Worm (Caenorhabditis elegans) whole organism, mixed stage, embryonic: ENCODE measurements around the gene oig-1.

Source experiments
- M03D4.4 ChIP-seq: sonication (generic microtip); optimal IDR thresholded peaks from 2 replicates; lab custom pipeline; 2017; ENCODE audit warnings: mild to moderate bottlenecking, missing genetic modification characterization, missing compliant biosample characterization
- bed-3 ChIP-seq: fragments of 200-800 bp; sonication (Bioruptor generic); optimal IDR thresholded peaks from 3 replicates; lab custom pipeline; 2018; ENCODE audit warnings: mild to moderate bottlenecking, missing genetic modification characterization, moderate library complexity, missing compliant biosample characterization
- blmp-1 ChIP-seq: fragments of 150-350 bp; optimal IDR thresholded peaks from 2 replicates; lab custom pipeline; 2014; ENCODE audit warnings: missing biosample characterization, missing genetic modification characterization
- ceh-39 ChIP-seq: fragments of 150-350 bp; optimal IDR thresholded peaks from 2 replicates; lab custom pipeline; 2014; ENCODE audit warnings: missing biosample characterization, missing genetic modification characterization
- ceh-43 ChIP-seq: fragments of 200-800 bp; sonication (Bioruptor generic); optimal IDR thresholded peaks from 2 replicates; lab custom pipeline; 2018; ENCODE audit warnings: mild to moderate bottlenecking, missing genetic modification characterization, moderate library complexity, missing compliant biosample characterization
- ceh-83 ChIP-seq: fragments of 200-800 bp; sonication (Bioruptor generic); optimal IDR thresholded peaks from 2 replicates; lab custom pipeline; 2018; ENCODE audit warnings: mild to moderate bottlenecking, missing genetic modification characterization, missing compliant biosample characterization
- ces-1 ChIP-seq: fragments of 150-350 bp; optimal IDR thresholded peaks from 2 replicates; lab custom pipeline; 2014; ENCODE audit warnings: missing biosample characterization, missing genetic modification reagents, missing genetic modification characterization
- cnd-1 ChIP-seq: fragments of 200-800 bp; sonication (Bioruptor generic); optimal IDR thresholded peaks from 2 replicates; lab custom pipeline; 2018; ENCODE audit warnings: mild to moderate bottlenecking, missing genetic modification characterization, missing compliant biosample characterization
- drap-1 ChIP-seq: fragments of 200-800 bp; sonication (Bioruptor generic); optimal IDR thresholded peaks from 3 replicates; lab custom pipeline; 2018; ENCODE audit warnings: mild to moderate bottlenecking, missing genetic modification characterization, missing compliant biosample characterization
- elt-1 ChIP-seq: sonication (generic microtip); optimal IDR thresholded peaks from 2 replicates; lab custom pipeline; 2017; ENCODE audit warnings: missing genetic modification characterization, mild to moderate bottlenecking, missing compliant biosample characterization, antibody characterized with exemption, moderate library complexity, borderline replicate concordance; ENCODE audit not compliant: insufficient read depth
- elt-3 ChIP-seq: fragments of 150-350 bp; optimal IDR thresholded peaks from 2 replicates; lab custom pipeline; 2014; ENCODE audit warnings: missing biosample characterization, missing genetic modification characterization
- flh-1 ChIP-seq: fragments of 200-800 bp; sonication (Bioruptor generic); optimal IDR thresholded peaks from 2 replicates; lab custom pipeline; 2018; ENCODE audit warnings: mild to moderate bottlenecking, missing genetic modification characterization, moderate library complexity, missing compliant biosample characterization
- hlh-1 ChIP-seq: fragments of 150-350 bp; optimal IDR thresholded peaks from 2 replicates; lab custom pipeline; 2014; ENCODE audit warnings: missing biosample characterization, missing genetic modification reagents, missing genetic modification characterization
- lin-13 ChIP-seq: fragments of 150-350 bp; optimal IDR thresholded peaks from 2 replicates; lab custom pipeline; 2014; ENCODE audit warnings: missing biosample characterization, missing genetic modification characterization
- lin-32 ChIP-seq: fragments of 200-800 bp; sonication (Bioruptor generic); optimal IDR thresholded peaks from 2 replicates; lab custom pipeline; 2018; ENCODE audit warnings: mild to moderate bottlenecking, missing genetic modification characterization, missing compliant biosample characterization
- mab-5 ChIP-seq: fragments of 150-350 bp; optimal IDR thresholded peaks from 2 replicates; lab custom pipeline; 2014; ENCODE audit warnings: missing biosample characterization, missing genetic modification characterization
- mls-2 ChIP-seq: sonication (generic microtip); optimal IDR thresholded peaks from 2 replicates; lab custom pipeline; 2016; ENCODE audit warnings: mild to moderate bottlenecking, missing genetic modification characterization, moderate library complexity, missing compliant biosample characterization
- nhr-12 ChIP-seq: fragments of 150-350 bp; optimal IDR thresholded peaks from 2 replicates; lab custom pipeline; 2014; ENCODE audit warnings: missing biosample characterization, missing genetic modification characterization
- nhr-2 ChIP-seq: fragments of 150-350 bp; optimal IDR thresholded peaks from 2 replicates; lab custom pipeline; 2014; ENCODE audit warnings: missing biosample characterization, missing genetic modification characterization
- nhr-237 ChIP-seq: fragments of 150-350 bp; optimal IDR thresholded peaks from 2 replicates; lab custom pipeline; 2014; ENCODE audit warnings: missing biosample characterization, missing genetic modification characterization
- nhr-28 ChIP-seq: fragments of 150-350 bp; optimal IDR thresholded peaks from 2 replicates; lab custom pipeline; 2014; ENCODE audit warnings: missing biosample characterization, missing genetic modification characterization
- nhr-76 ChIP-seq: sonication (generic microtip); optimal IDR thresholded peaks from 2 replicates; lab custom pipeline; 2017; ENCODE audit warnings: missing biosample characterization, missing genetic modification characterization
- pha-4 ChIP-seq: fragments of 150-350 bp; optimal IDR thresholded peaks from 2 replicates; lab custom pipeline; 2018; ENCODE audit warnings: missing biosample characterization, missing genetic modification reagents, missing genetic modification characterization
- sem-2 ChIP-seq: fragments of 200-800 bp; sonication (Bioruptor generic); optimal IDR thresholded peaks from 2 replicates; lab custom pipeline; 2018; ENCODE audit warnings: mild to moderate bottlenecking, missing genetic modification characterization, missing compliant biosample characterization
- sptf-1 ChIP-seq: sonication (generic microtip); optimal IDR thresholded peaks from 2 replicates; lab custom pipeline; 2017; ENCODE audit warnings: mild to moderate bottlenecking, missing genetic modification characterization, moderate library complexity, missing compliant biosample characterization
- tbx-8 ChIP-seq: fragments of 200-800 bp; sonication (Bioruptor generic); optimal IDR thresholded peaks from 2 replicates; lab custom pipeline; 2018; ENCODE audit warnings: mild to moderate bottlenecking, missing genetic modification characterization, moderate library complexity, missing compliant biosample characterization
- unc-120 ChIP-seq: sonication (generic microtip); optimal IDR thresholded peaks from 2 replicates; lab custom pipeline; 2017; ENCODE audit warnings: missing genetic modification characterization, missing compliant biosample characterization; ENCODE audit not compliant: poor library complexity, severe bottlenecking
- unc-39 ChIP-seq: fragments of 150-350 bp; optimal IDR thresholded peaks from 2 replicates; lab custom pipeline; 2014; ENCODE audit warnings: missing biosample characterization, missing genetic modification characterization
- unc-62 ChIP-seq: fragments of 150-350 bp; optimal IDR thresholded peaks from 2 replicates; lab custom pipeline; 2014; ENCODE audit warnings: missing biosample characterization, missing genetic modification reagents, missing genetic modification characterization
- ztf-11 ChIP-seq: fragments of 150-350 bp; optimal IDR thresholded peaks from 2 replicates; lab custom pipeline; 2014; ENCODE audit warnings: missing biosample characterization, missing genetic modification characterization

The oig-1 gene

DNA sequence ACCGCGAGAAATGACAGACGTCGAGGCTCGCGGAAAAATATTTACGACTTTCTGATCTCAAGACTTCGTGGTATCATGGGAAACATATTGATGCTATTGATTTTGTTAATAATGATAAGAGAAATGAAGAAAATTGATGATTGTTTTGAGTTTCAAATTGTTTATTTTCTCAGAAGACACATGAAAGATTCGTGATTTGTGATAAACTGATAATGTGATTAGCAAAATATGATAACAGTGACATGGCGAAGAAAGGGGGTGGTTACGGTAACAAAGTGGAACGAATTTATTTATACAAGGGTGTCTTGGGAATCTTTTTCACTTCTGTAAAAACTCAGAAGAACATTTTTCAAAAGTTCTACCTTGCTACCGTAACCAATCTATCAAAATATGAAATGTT lies 16.2 kb downstream of the oig-1 start:
- no peak for TF ChIP-seq M03D4.4 (tag; lab: Kevin White, UChicago)
- TF ChIP-seq nhr-28 (tag; lab: Kevin White, UChicago): no peak
- TF ChIP-seq sptf-1: no peak
- no peak for TF ChIP-seq unc-62 (GFP tag; lab: Kevin White, UChicago)
- TF ChIP-seq nhr-237 (tag; lab: Kevin White, UChicago): no peak
- no peak for TF ChIP-seq nhr-12 (tag; lab: Kevin White, UChicago)
- no peak for TF ChIP-seq nhr-2 (tag; lab: Kevin White, UChicago)
- no peak for TF ChIP-seq tbx-8 (GFP tag; lab: Kevin White, UChicago)
- no peak for TF ChIP-seq lin-13 (tag; lab: Kevin White, UChicago)
- TF ChIP-seq elt-1 (tag; lab: Kevin White, UChicago): no peak
- no peak for TF ChIP-seq nhr-76
- no peak for TF ChIP-seq elt-3 (tag; lab: Kevin White, UChicago)
- TF ChIP-seq ztf-11: no peak

- no peak for TF ChIP-seq nhr-76
- TF ChIP-seq cnd-1 (tag; lab: Kevin White, UChicago): no peak
- TF ChIP-seq nhr-237 (tag; lab: Kevin White, UChicago): no peak
- no peak for TF ChIP-seq flh-1
- TF ChIP-seq sem-2: no peak
- TF ChIP-seq hlh-1: no peak
- TF ChIP-seq ces-1: no peak
- TF ChIP-seq sptf-1: no peak
- TF ChIP-seq pha-4: no peak
- TF ChIP-seq tbx-8 (GFP tag; lab: Kevin White, UChicago): no peak
- no peak for TF ChIP-seq mls-2 (tag; lab: Kevin White, UChicago)
- TF ChIP-seq blmp-1 (tag; lab: Kevin White, UChicago): no peak
- TF ChIP-seq elt-3 (tag; lab: Kevin White, UChicago): no peak
- no peak for TF ChIP-seq nhr-28 (tag; lab: Kevin White, UChicago)
Observed at ce11 chrIII:6508327-6508726, 17.1 kb downstream of the oig-1 start.

DNA sequence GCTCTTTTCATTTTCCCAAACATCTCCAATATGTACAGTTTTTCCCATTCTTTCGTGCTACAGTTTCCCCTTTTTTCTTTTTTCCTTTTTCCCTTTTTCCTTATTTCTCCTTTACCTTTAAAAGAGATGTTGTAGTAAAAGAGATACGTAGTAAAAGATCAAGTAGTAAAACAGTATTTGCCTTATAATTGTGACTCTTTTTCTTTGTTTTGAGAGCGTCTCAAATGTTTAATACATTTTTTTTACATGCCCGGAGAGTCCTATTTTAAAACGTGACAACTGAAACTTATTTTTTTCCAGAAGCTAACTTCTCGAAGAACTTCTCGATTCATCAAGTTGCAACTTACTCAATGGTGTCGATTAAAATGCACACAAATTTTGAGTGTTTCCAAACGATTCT lies 17.6 kb downstream of the oig-1 start, which contains the start of gene F23F12.12:
Gene F23F12.12, plus strand, starts transcription at position 301 of the 400 bp plus-strand sequence.
- TF ChIP-seq lin-32 (no peak), ces-1 (no peak), ceh-43 (GFP tag; lab: Kevin White, UChicago) (no peak), nhr-12 (tag; lab: Kevin White, UChicago) (no peak), nhr-2 (tag; lab: Kevin White, UChicago) (no peak), nhr-237 (tag; lab: Kevin White, UChicago) (no peak), sptf-1 (no peak), flh-1 (no peak), mls-2 (tag; lab: Kevin White, UChicago) (no peak)

DNA sequence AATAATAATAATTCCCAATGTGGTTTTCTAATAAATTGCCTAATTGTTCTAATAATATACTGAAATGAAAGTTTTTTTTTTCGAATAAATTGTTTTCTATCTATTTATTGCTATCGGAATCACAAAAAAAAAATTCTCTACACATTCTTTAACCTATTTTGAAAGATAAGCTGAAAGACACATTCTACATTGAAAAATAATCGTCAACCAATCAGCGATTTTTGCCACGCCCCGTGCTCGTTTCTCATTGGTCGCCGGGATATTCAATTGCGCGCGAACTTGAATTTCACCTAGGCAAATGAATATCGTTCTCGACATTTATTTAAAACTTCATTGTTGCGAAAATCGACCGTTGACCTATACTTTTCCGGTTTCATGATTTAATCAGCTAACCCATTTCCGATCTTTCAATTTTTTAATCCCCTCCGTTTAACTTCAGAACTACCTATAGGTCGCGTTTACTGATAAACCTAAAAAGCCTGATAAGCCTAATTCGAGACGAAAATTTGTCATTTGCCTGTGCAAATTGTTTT lies 25.4 kb downstream of the oig-1 start, which contains the start of gene F23F12.3:
Gene F23F12.3, plus strand, starts transcription at position 483 of the 533 bp plus-strand sequence.
- TF ChIP-seq bed-3 (GFP tag; lab: Kevin White, UChicago) (no peak), M03D4.4 (tag; lab: Kevin White, UChicago) (no peak), lin-32 (no peak), unc-39 (tag; lab: Kevin White, UChicago) (no peak), sem-2 (no peak), ces-1 (no peak), drap-1 (no peak), unc-120 (tag; lab: Kevin White, UChicago) (no peak), ztf-11 (no peak), ceh-83 (GFP tag; lab: Kevin White, UChicago) (no peak), ceh-39 (tag; lab: Kevin White, UChicago) (no peak), nhr-76 (no peak), blmp-1 (tag; lab: Kevin White, UChicago) (no peak), sptf-1 (no peak), flh-1 (no peak), mab-5 (tag; lab: Kevin White, UChicago) (no peak), hlh-1 (no peak), unc-62 (GFP tag; lab: Kevin White, UChicago) (no peak), nhr-28 (tag; lab: Kevin White, UChicago) (no peak)

DNA sequence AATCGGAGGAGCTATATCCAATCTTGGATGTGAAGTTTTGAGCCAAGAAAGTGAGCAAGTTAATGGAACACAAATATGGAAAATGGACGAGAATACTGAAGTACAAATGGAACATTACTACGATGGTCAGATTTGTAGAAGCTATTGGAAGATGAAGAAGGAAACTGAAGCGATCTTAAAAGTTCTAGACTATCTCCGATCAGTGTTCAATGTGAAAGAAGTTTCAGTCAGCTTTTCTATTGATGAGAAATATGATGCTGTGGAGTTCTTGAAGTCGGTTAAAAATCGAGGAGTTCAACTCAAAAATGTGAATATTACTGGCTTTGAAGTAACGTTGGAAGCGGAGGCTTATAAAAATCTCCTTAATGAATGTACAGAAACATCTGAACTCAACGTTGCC lies 26.4 kb downstream of the oig-1 start:
- no peak for TF ChIP-seq unc-39 (tag; lab: Kevin White, UChicago)
- TF ChIP-seq sptf-1: no peak
- TF ChIP-seq sem-2: no peak
- TF ChIP-seq, all 35 proteins: peak for 0
